ENCODE assay signal across 1 fruit fly cellular context in the genomic region with DNA sequence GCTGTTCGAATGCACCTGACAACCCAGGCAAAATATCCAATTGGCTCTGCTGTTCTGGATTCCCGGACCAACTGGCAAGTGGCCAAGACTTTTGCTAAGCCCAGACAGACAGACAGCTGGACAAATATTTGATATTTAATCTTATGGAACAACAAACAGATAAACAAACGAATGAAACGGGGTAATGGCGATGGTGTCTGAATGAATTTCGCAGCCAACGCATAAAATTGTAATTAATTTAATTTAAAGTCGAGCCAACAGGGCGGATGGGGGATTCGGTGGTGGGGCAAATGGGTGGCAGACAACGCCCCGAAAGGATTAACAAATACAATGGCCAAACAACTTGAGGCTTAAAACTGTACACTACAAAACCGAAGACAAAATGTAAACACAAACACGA.
A peak's percentile ranks its signal among the peaks of the same experiment; 100 is the strongest.
TF ChIP-seq lines count a peak whose summit lies in the region.

No protein-coding gene starts in this region.

TF ChIP-seq in whole organism, embryonic, 481 proteins besides CTCF, POLR2A, EP300 and RAD21 (continued from another document and continues in another):
- TF ChIP-seq scrt (GFP tag; optimal IDR thresholded peaks at IDR 0.05; lab: Kevin White, UChicago), result no peak
- no peak for TF ChIP-seq CG11504 (tag; optimal IDR thresholded peaks at IDR 0.05; lab: Kevin White, UChicago)
- TF ChIP-seq CG8388 (GFP tag; optimal IDR thresholded peaks at IDR 0.05; lab: Kevin White, UChicago), result no peak
- TF ChIP-seq da (GFP tag; optimal IDR thresholded peaks at IDR 0.05; lab: Kevin White, UChicago), result no peak
- no peak for TF ChIP-seq insv (GFP tag; optimal IDR thresholded peaks at IDR 0.05; lab: Kevin White, UChicago)
- TF ChIP-seq CG34376 (GFP tag; optimal IDR thresholded peaks at IDR 0.05; lab: Kevin White, UChicago), result no peak
- no peak for TF ChIP-seq ham (GFP tag; IDR thresholded peaks at IDR 0.05; lab: Robert Waterston, UW)
- TF ChIP-seq ato (GFP tag; IDR thresholded peaks at IDR 0.05; lab: Robert Waterston, UW; ENCODE audit: partially characterized antibody), result no peak
- no peak for TF ChIP-seq cas (GFP tag; IDR thresholded peaks at IDR 0.05; lab: Robert Waterston, UW)
- no peak for TF ChIP-seq Dll (GFP tag; IDR thresholded peaks at IDR 0.05; lab: Robert Waterston, UW; ENCODE audit: partially characterized antibody)
- no peak for TF ChIP-seq zfh1 (GFP tag; IDR thresholded peaks at IDR 0.05; lab: Robert Waterston, UW)
- no peak for TF ChIP-seq Ets97D (GFP tag; optimal IDR thresholded peaks at IDR 0.05; lab: Kevin White, UChicago)
- no peak for TF ChIP-seq Mad (GFP tag; optimal IDR thresholded peaks at IDR 0.05; lab: Kevin White, UChicago)
- TF ChIP-seq Gsc (GFP tag; IDR thresholded peaks at IDR 0.05; lab: Robert Waterston, UW), result no peak
- TF ChIP-seq HLH54F (GFP tag; optimal IDR thresholded peaks at IDR 0.05; lab: Kevin White, UChicago), result no peak
- no peak for TF ChIP-seq Neu2 (GFP tag; optimal IDR thresholded peaks at IDR 0.05; lab: Kevin White, UChicago; ENCODE audit: borderline replicate concordance)
- TF ChIP-seq crp (GFP tag; optimal IDR thresholded peaks at IDR 0.05; lab: Kevin White, UChicago), result no peak
- TF ChIP-seq seq (GFP tag; IDR thresholded peaks at IDR 0.05; lab: Robert Waterston, UW), result no peak
- TF ChIP-seq caup (GFP tag; optimal IDR thresholded peaks at IDR 0.05; lab: Kevin White, UChicago; ENCODE audit: severe bottlenecking), result peak; percentile 10
- TF ChIP-seq CG33557 (GFP tag; optimal IDR thresholded peaks at IDR 0.05; lab: Kevin White, UChicago), result no peak
- no peak for TF ChIP-seq CG9797 (GFP tag; optimal IDR thresholded peaks at IDR 0.05; lab: Kevin White, UChicago)
- TF ChIP-seq CG4404 (GFP tag; IDR thresholded peaks at IDR 0.05; lab: Robert Waterston, UW), result no peak
- TF ChIP-seq rib (GFP tag; IDR thresholded peaks at IDR 0.05; lab: Robert Waterston, UW), result no peak
- TF ChIP-seq CG9609 (GFP tag; optimal IDR thresholded peaks at IDR 0.05; lab: Kevin White, UChicago), result no peak
- TF ChIP-seq sob (GFP tag; IDR thresholded peaks at IDR 0.05; lab: Robert Waterston, UW), result no peak
- TF ChIP-seq Nf-YC (tag; optimal IDR thresholded peaks at IDR 0.05; lab: Kevin White, UChicago), result no peak
- TF ChIP-seq dmrt11E (tag; optimal IDR thresholded peaks at IDR 0.05; lab: Kevin White, UChicago), result no peak
- no peak for TF ChIP-seq CG17186 (GFP tag; optimal IDR thresholded peaks at IDR 0.05; lab: Kevin White, UChicago)
- no peak for TF ChIP-seq CG7271 (tag; optimal IDR thresholded peaks at IDR 0.05; lab: Kevin White, UChicago)
- peak; percentile 44 for TF ChIP-seq CG3281 (GFP tag; optimal IDR thresholded peaks at IDR 0.05; lab: Kevin White, UChicago)
- TF ChIP-seq CG10959 (GFP tag; IDR thresholded peaks at IDR 0.05; lab: Robert Waterston, UW), result no peak
- no peak for TF ChIP-seq CG6854 (GFP tag; optimal IDR thresholded peaks at IDR 0.05; lab: Kevin White, UChicago)
- no peak for TF ChIP-seq dati (GFP tag; IDR thresholded peaks at IDR 0.05; lab: Robert Waterston, UW)
- TF ChIP-seq hth (optimal IDR thresholded peaks at IDR 0.05; lab: Kevin White, UChicago), result no peak
- TF ChIP-seq CG4424 (GFP tag; optimal IDR thresholded peaks at IDR 0.05; lab: Kevin White, UChicago), result no peak
- TF ChIP-seq Jarid2 (GFP tag; optimal IDR thresholded peaks at IDR 0.05; lab: Kevin White, UChicago), result no peak
- TF ChIP-seq CG4282 (GFP tag; optimal IDR thresholded peaks at IDR 0.05; lab: Kevin White, UChicago), result no peak
- TF ChIP-seq H15 (GFP tag; IDR thresholded peaks at IDR 0.05; lab: Robert Waterston, UW), result no peak
- no peak for TF ChIP-seq dm (GFP tag; optimal IDR thresholded peaks at IDR 0.05; lab: Kevin White, UChicago)
- TF ChIP-seq prd (optimal IDR thresholded peaks at IDR 0.05; lab: Kevin White, UChicago), result no peak
- no peak for TF ChIP-seq prd (GFP tag; IDR thresholded peaks at IDR 0.05; lab: Robert Waterston, UW)
- TF ChIP-seq org-1 (GFP tag; optimal IDR thresholded peaks at IDR 0.05; lab: Kevin White, UChicago), result peak; percentile 42
- TF ChIP-seq btn (GFP tag; optimal IDR thresholded peaks at IDR 0.05; lab: Kevin White, UChicago), result no peak
- TF ChIP-seq CG10209 (GFP tag; optimal IDR thresholded peaks at IDR 0.05; lab: Kevin White, UChicago), result peak; percentile 25
- TF ChIP-seq CG17612 (GFP tag; IDR thresholded peaks at IDR 0.05; lab: Robert Waterston, UW), result no peak
- no peak for TF ChIP-seq Fer2 (tag; optimal IDR thresholded peaks at IDR 0.05; lab: Kevin White, UChicago)
- no peak for TF ChIP-seq az2 (GFP tag; optimal IDR thresholded peaks at IDR 0.05; lab: Kevin White, UChicago)
- TF ChIP-seq Rx (GFP tag; IDR thresholded peaks at IDR 0.05; lab: Robert Waterston, UW), result no peak
- TF ChIP-seq CG17829 (tag; optimal IDR thresholded peaks at IDR 0.05; lab: Kevin White, UChicago), result no peak
- no peak for TF ChIP-seq CG12236 (GFP tag; optimal IDR thresholded peaks at IDR 0.05; lab: Kevin White, UChicago)
- no peak for TF ChIP-seq CG3847 (GFP tag; IDR thresholded peaks at IDR 0.05; lab: Robert Waterston, UW)
- no peak for TF ChIP-seq Hr39 (optimal IDR thresholded peaks at IDR 0.05; lab: Kevin White, UChicago)
- no peak for TF ChIP-seq ems (GFP tag; optimal IDR thresholded peaks at IDR 0.05; lab: Kevin White, UChicago)
- no peak for TF ChIP-seq CG42726 (GFP tag; IDR thresholded peaks at IDR 0.05; lab: Robert Waterston, UW; ENCODE audit: partially characterized antibody)
- no peak for TF ChIP-seq Ravus (GFP tag; IDR thresholded peaks at IDR 0.05; lab: Robert Waterston, UW)
- TF ChIP-seq CG14860 (GFP tag; IDR thresholded peaks at IDR 0.05; lab: Robert Waterston, UW; ENCODE audit: partially characterized antibody), result no peak
- no peak for TF ChIP-seq CG18476 (GFP tag; optimal IDR thresholded peaks at IDR 0.05; lab: Kevin White, UChicago)
- no peak for TF ChIP-seq CG6654 (GFP tag; optimal IDR thresholded peaks at IDR 0.05; lab: Kevin White, UChicago)
- TF ChIP-seq HLH4C (GFP tag; IDR thresholded peaks at IDR 0.05; lab: Robert Waterston, UW; ENCODE audit: partially characterized antibody), result no peak
- TF ChIP-seq mam (GFP tag; optimal IDR thresholded peaks at IDR 0.05; lab: Kevin White, UChicago), result no peak
- TF ChIP-seq gsb (GFP tag; IDR thresholded peaks at IDR 0.05; lab: Robert Waterston, UW), result no peak
- TF ChIP-seq CG13775 (GFP tag; optimal IDR thresholded peaks at IDR 0.05; lab: Kevin White, UChicago), result no peak
- no peak for TF ChIP-seq Lhr (GFP tag; optimal IDR thresholded peaks at IDR 0.05; lab: Kevin White, UChicago)
- TF ChIP-seq CG14441 (GFP tag; IDR thresholded peaks at IDR 0.05; lab: Robert Waterston, UW), result no peak
- no peak for TF ChIP-seq CG1602 (GFP tag; optimal IDR thresholded peaks at IDR 0.05; lab: Kevin White, UChicago)
- TF ChIP-seq jigr1 (GFP tag; IDR thresholded peaks at IDR 0.05; lab: Robert Waterston, UW), result no peak
- TF ChIP-seq CG2202 (tag; optimal IDR thresholded peaks at IDR 0.05; lab: Kevin White, UChicago), result no peak
- TF ChIP-seq CG17912 (GFP tag; optimal IDR thresholded peaks at IDR 0.05; lab: Kevin White, UChicago), result no peak
- TF ChIP-seq CG17359 (tag; optimal IDR thresholded peaks at IDR 0.05; lab: Kevin White, UChicago), result no peak
- no peak for TF ChIP-seq nerfin-1 (tag; optimal IDR thresholded peaks at IDR 0.05; lab: Kevin White, UChicago)
- no peak for TF ChIP-seq crc (GFP tag; optimal IDR thresholded peaks at IDR 0.05; lab: Kevin White, UChicago)
- no peak for TF ChIP-seq dmrt99B (tag; optimal IDR thresholded peaks at IDR 0.05; lab: Kevin White, UChicago)
- TF ChIP-seq stwl (tag; optimal IDR thresholded peaks at IDR 0.05; lab: Kevin White, UChicago), result no peak
- no peak for TF ChIP-seq Abd-B (GFP tag; optimal IDR thresholded peaks at IDR 0.05; lab: Kevin White, UChicago)
- no peak for TF ChIP-seq CG7357 (GFP tag; IDR thresholded peaks at IDR 0.05; lab: Robert Waterston, UW)
- TF ChIP-seq Hmx (GFP tag; optimal IDR thresholded peaks at IDR 0.05; lab: Kevin White, UChicago), result no peak
- no peak for TF ChIP-seq TFAM (GFP tag; optimal IDR thresholded peaks at IDR 0.05; lab: Kevin White, UChicago)
- no peak for TF ChIP-seq gcm2 (GFP tag; optimal IDR thresholded peaks at IDR 0.05; lab: Kevin White, UChicago)
- no peak for TF ChIP-seq lmd (GFP tag; IDR thresholded peaks at IDR 0.05; lab: Robert Waterston, UW)
- TF ChIP-seq gcm (GFP tag; optimal IDR thresholded peaks at IDR 0.05; lab: Kevin White, UChicago), result no peak
- peak; percentile 3 for TF ChIP-seq unpg (GFP tag; optimal IDR thresholded peaks at IDR 0.05; lab: Kevin White, UChicago)
- no peak for TF ChIP-seq Stat92E (GFP tag; optimal IDR thresholded peaks at IDR 0.05; lab: Kevin White, UChicago)
- TF ChIP-seq h (optimal IDR thresholded peaks at IDR 0.05; lab: Kevin White, UChicago), result no peak
- no peak for TF ChIP-seq CG43689 (GFP tag; IDR thresholded peaks at IDR 0.05; lab: Robert Waterston, UW)
- no peak for TF ChIP-seq tap (tag; optimal IDR thresholded peaks at IDR 0.05; lab: Kevin White, UChicago)
- TF ChIP-seq CG10462 (GFP tag; optimal IDR thresholded peaks at IDR 0.05; lab: Kevin White, UChicago), result no peak
- no peak for TF ChIP-seq CG11456 (GFP tag; IDR thresholded peaks at IDR 0.05; lab: Robert Waterston, UW)
- TF ChIP-seq CG18011 (GFP tag; optimal IDR thresholded peaks at IDR 0.05; lab: Kevin White, UChicago), result no peak
- TF ChIP-seq phol (tag; optimal IDR thresholded peaks at IDR 0.05; lab: Kevin White, UChicago), result no peak
- TF ChIP-seq NC2α (GFP tag; optimal IDR thresholded peaks at IDR 0.05; lab: Kevin White, UChicago), result no peak
- TF ChIP-seq Ada2b (GFP tag; IDR thresholded peaks at IDR 0.05; lab: Robert Waterston, UW), result no peak
- TF ChIP-seq CG6813 (GFP tag; optimal IDR thresholded peaks at IDR 0.05; lab: Kevin White, UChicago), result peak; percentile 25
- peak; percentile 7 for TF ChIP-seq Sox100B (GFP tag; optimal IDR thresholded peaks at IDR 0.05; lab: Kevin White, UChicago)
- peak; percentile 25 for TF ChIP-seq CG12769 (tag; optimal IDR thresholded peaks at IDR 0.05; lab: Kevin White, UChicago)
- TF ChIP-seq jing (GFP tag; optimal IDR thresholded peaks at IDR 0.05; lab: Kevin White, UChicago), result no peak
- no peak for TF ChIP-seq repo (GFP tag; optimal IDR thresholded peaks at IDR 0.05; lab: Kevin White, UChicago)
- TF ChIP-seq CG11696 (GFP tag; IDR thresholded peaks at IDR 0.05; lab: Robert Waterston, UW), result 0 out of 2 replicates have a peak, but pooled peaks have one; percentile 50
- peak; percentile 15 for TF ChIP-seq bcd (GFP tag; optimal IDR thresholded peaks at IDR 0.05; lab: Kevin White, UChicago)
- TF ChIP-seq E2f1 (GFP tag; IDR thresholded peaks at IDR 0.05; lab: Robert Waterston, UW), result no peak
- TF ChIP-seq peb (GFP tag; IDR thresholded peaks at IDR 0.05; lab: Robert Waterston, UW), result no peak
- TF ChIP-seq klu (GFP tag; IDR thresholded peaks at IDR 0.05; lab: Robert Waterston, UW), result no peak
- no peak for TF ChIP-seq CG6683 (GFP tag; optimal IDR thresholded peaks at IDR 0.05; lab: Kevin White, UChicago)
- TF ChIP-seq CG18619 (GFP tag; optimal IDR thresholded peaks at IDR 0.05; lab: Kevin White, UChicago), result peak; percentile 29
- TF ChIP-seq Hsf (GFP tag; optimal IDR thresholded peaks at IDR 0.05; lab: Kevin White, UChicago), result no peak
- TF ChIP-seq Myb (GFP tag; optimal IDR thresholded peaks at IDR 0.05; lab: Kevin White, UChicago), result no peak
- peak; percentile 13 for TF ChIP-seq CG17568 (GFP tag; optimal IDR thresholded peaks at IDR 0.05; lab: Kevin White, UChicago)
- no peak for TF ChIP-seq pho (GFP tag; optimal IDR thresholded peaks at IDR 0.05; lab: Kevin White, UChicago)
- no peak for TF ChIP-seq CG8290 (GFP tag; optimal IDR thresholded peaks at IDR 0.05; lab: Kevin White, UChicago)
- peak in 1 of 2 experiments; percentile 20 for TF ChIP-seq CG8290 (tag; optimal IDR thresholded peaks at IDR 0.05; lab: Kevin White, UChicago)
- no peak for TF ChIP-seq CG3163 (GFP tag; optimal IDR thresholded peaks at IDR 0.05; lab: Kevin White, UChicago)
- no peak for TF ChIP-seq CG12391 (tag; optimal IDR thresholded peaks at IDR 0.05; lab: Kevin White, UChicago)
- TF ChIP-seq her (GFP tag; optimal IDR thresholded peaks at IDR 0.05; lab: Kevin White, UChicago), result no peak
- TF ChIP-seq aop (GFP tag; IDR thresholded peaks at IDR 0.05; lab: Robert Waterston, UW), result no peak
- TF ChIP-seq maf-S (GFP tag; optimal IDR thresholded peaks at IDR 0.05; lab: Kevin White, UChicago), result no peak
- TF ChIP-seq CG4617 (GFP tag; optimal IDR thresholded peaks at IDR 0.05; lab: Kevin White, UChicago; ENCODE audit: borderline replicate concordance), result no peak
- no peak for TF ChIP-seq Lim3 (GFP tag; IDR thresholded peaks at IDR 0.05; lab: Robert Waterston, UW)
- no peak for TF ChIP-seq HmgZ (tag; optimal IDR thresholded peaks at IDR 0.05; lab: Kevin White, UChicago)
- no peak for TF ChIP-seq en (GFP tag; optimal IDR thresholded peaks at IDR 0.05; lab: Kevin White, UChicago)
- no peak for TF ChIP-seq CG2889 (GFP tag; IDR thresholded peaks at IDR 0.05; lab: Robert Waterston, UW)
- no peak for TF ChIP-seq Xbp1 (GFP tag; optimal IDR thresholded peaks at IDR 0.05; lab: Kevin White, UChicago)
- TF ChIP-seq dimm (GFP tag; IDR thresholded peaks at IDR 0.05; lab: Robert Waterston, UW), result no peak
- TF ChIP-seq ab (GFP tag; optimal IDR thresholded peaks at IDR 0.05; lab: Kevin White, UChicago), result no peak
- TF ChIP-seq CG15073 (GFP tag; optimal IDR thresholded peaks at IDR 0.05; lab: Kevin White, UChicago), result no peak
- TF ChIP-seq fd96Cb (tag; optimal IDR thresholded peaks at IDR 0.05; lab: Kevin White, UChicago), result no peak
- TF ChIP-seq BEAF-32 (GFP tag; optimal IDR thresholded peaks at IDR 0.05; lab: Kevin White, UChicago), result no peak
- TF ChIP-seq CG5245 (GFP tag; optimal IDR thresholded peaks at IDR 0.05; lab: Kevin White, UChicago), result no peak
- no peak for TF ChIP-seq CG3407 (GFP tag; optimal IDR thresholded peaks at IDR 0.05; lab: Kevin White, UChicago)
- no peak for TF ChIP-seq CG32772 (GFP tag; IDR thresholded peaks at IDR 0.05; lab: Robert Waterston, UW)
- TF ChIP-seq CG16813 (GFP tag; IDR thresholded peaks at IDR 0.05; lab: Robert Waterston, UW; ENCODE audit: partially characterized antibody), result no peak
- no peak for TF ChIP-seq CG2199 (GFP tag; IDR thresholded peaks at IDR 0.05; lab: Robert Waterston, UW)
- no peak for TF ChIP-seq CG3995 (GFP tag; optimal IDR thresholded peaks at IDR 0.05; lab: Kevin White, UChicago)
- peak; percentile 20 for TF ChIP-seq CG12071 (GFP tag; optimal IDR thresholded peaks at IDR 0.05; lab: Kevin White, UChicago)
- no peak for TF ChIP-seq ase (GFP tag; IDR thresholded peaks at IDR 0.05; lab: Robert Waterston, UW)
- TF ChIP-seq mld (GFP tag; IDR thresholded peaks at IDR 0.05; lab: Robert Waterston, UW; ENCODE audit: partially characterized antibody), result no peak
- peak; percentile 32 for TF ChIP-seq CG2875 (GFP tag; optimal IDR thresholded peaks at IDR 0.05; lab: Kevin White, UChicago)
